Worm (Caenorhabditis elegans): ENCODE results near the gene Y46G5A.29.

The Y46G5A.29 gene

DNA sequence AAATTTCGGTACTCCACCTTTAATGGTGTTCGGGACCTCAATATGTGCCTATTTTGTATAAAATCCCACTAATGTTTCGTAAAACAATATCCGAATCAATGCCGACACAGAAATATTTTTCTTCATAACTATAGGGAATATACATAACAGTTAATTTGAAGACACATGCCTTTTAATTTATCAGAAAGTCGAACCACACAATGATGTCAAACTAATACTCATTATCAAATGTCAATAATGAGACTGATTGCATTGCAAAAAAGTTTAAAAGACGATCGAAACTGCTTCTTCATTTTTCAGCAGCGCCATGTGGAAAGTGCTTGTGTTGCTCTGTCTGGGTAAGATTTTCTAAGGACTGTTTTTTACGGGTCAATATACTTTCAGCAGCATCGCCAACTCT is 45.0 kb downstream of the Y46G5A.29 start, which contains the start of gene clec-65:
Gene clec-65 (plus strand): TSS at position 301 of the 400 bp plus-strand sequence.
- no peak for TF ChIP-seq pros-1 (tag; optimal IDR thresholded peaks at IDR 0.05)
- TF ChIP-seq ceh-34 (tag; optimal IDR thresholded peaks at IDR 0.05) = no peak
- no peak for TF ChIP-seq ceh-6 (GFP tag; optimal IDR thresholded peaks at IDR 0.05)
- no peak for TF ChIP-seq unc-55 (GFP tag; optimal IDR thresholded peaks at IDR 0.05)

DNA sequence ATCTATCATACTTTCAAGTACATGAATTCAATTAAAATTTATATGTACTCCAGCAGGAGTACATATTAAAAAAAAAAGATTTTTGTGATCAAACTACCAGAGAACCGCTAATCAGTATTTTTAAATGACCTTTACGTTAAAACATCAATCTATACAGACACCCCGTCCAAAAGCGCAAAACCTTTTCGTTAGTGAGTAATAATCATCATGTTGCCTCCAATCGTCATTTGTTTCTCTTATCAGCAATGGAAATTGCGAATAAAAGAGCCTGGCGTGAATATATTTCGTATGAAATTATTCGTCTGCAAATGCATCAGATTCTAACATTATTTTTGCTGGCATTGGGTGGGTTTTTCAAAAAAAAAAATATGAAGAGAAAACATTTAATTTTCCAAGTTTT is 48.2 kb downstream of the Y46G5A.29 start, which contains the start of gene clec-66:
Gene clec-66 (plus strand): TSS at position 225 of the 400 bp plus-strand sequence.
- TF ChIP-seq sox-4 (tag; optimal IDR thresholded peaks at IDR 0.05) (no peak), rnt-1 (tag; optimal IDR thresholded peaks at IDR 0.05) (no peak), pag-3 (tag; optimal IDR thresholded peaks at IDR 0.05; ENCODE audit: borderline replicate concordance) (no peak), hlh-6 (tag; optimal IDR thresholded peaks at IDR 0.05) (no peak)

DNA sequence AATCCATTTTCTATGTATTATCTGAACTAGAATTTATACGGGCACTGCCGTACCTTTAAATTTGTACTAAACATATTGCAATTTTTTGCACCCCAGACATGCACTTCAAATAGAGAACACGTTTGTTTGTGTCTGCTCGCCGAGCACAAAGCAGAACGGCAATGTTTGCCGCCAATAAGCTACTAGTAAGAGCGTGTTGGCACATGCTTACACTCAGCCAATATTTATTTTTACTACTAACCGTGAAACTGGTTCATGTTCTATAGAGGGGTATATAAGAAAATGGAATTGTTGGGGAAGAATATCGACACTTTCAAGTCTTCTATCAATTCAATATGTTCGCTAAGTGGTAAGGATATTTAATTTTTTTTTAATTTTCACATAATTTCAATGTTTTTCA is 51.1 kb downstream of the Y46G5A.29 start, which contains the start of gene nspb-11:
Gene nspb-11 (plus strand): TSS at position 301 of the 400 bp plus-strand sequence.
- no peak for TF ChIP-seq pqm-1 (tag; optimal IDR thresholded peaks at IDR 0.05)
- TF ChIP-seq elt-4 (tag; optimal IDR thresholded peaks at IDR 0.05) = no peak
- TF ChIP-seq Y22D7AL.16 (tag; optimal IDR thresholded peaks at IDR 0.05) = no peak

DNA sequence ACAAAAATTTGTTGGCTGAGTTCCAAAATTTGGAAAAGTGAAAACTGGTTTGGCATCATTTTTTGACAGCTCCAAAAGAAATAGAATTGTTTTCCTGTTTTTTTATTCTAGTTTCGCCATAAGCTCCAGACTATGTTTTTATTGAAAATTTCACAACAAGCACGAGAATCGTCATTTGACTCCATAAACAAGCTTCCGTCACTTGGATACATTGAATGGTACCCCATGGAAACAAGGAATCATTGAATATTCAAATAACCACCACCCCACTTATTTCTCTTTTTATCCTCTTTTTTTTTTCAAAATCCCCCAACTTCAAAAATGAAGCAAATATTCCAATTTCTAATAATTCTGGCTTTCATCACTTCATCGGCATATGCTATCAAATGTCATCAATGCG is 52.8 kb downstream of the Y46G5A.29 start, which contains the start of gene ddn-2:
Gene ddn-2 (plus strand): TSS at position 301 of the 400 bp plus-strand sequence.
- no peak for TF ChIP-seq hlh-15 (tag; optimal IDR thresholded peaks at IDR 0.05)

All from whole organism, late embryonic.